Worm (Caenorhabditis elegans): ENCODE data around the gene dsl-4.

- TF ChIP-seq ceh-88 (GFP tag; IDR thresholded peaks at IDR 0.05) (no peak), tbx-2 (tag; optimal IDR thresholded peaks at IDR 0.05) (no peak), jun-1 (tag; optimal IDR thresholded peaks at IDR 0.05) (no peak), nhr-77 (tag; optimal IDR thresholded peaks at IDR 0.05) (no peak), ama-1 (optimal IDR thresholded peaks at IDR 0.05) (no peak), nhr-47 (tag; optimal IDR thresholded peaks at IDR 0.05) (no peak), fkh-4 (tag; optimal IDR thresholded peaks at IDR 0.05; ENCODE audit: borderline replicate concordance) (no peak), rnt-1 (tag; optimal IDR thresholded peaks at IDR 0.05) (no peak), zag-1 (tag; optimal IDR thresholded peaks at IDR 0.05) (no peak)
Measured at ce11 chrX:14090089-14090488, at the start of gene dsl-4.
